Worm (Caenorhabditis elegans) whole organism, midembryonic: Measurements from ENCODE around the gene kin-4.

Experiments
- cog-1 ChIP-seq: sonication (generic microtip); optimal IDR thresholded peaks from 2 replicates; lab custom pipeline; 2016; ENCODE audit warnings: missing genetic modification characterization, missing compliant biosample characterization
- flt-1 ChIP-seq: fragments of 200-800 bp; sonication (Bioruptor generic); IDR thresholded peaks from 2 replicates; pipeline ENCODE4 v1.3.6; 2022; ENCODE audit warnings: missing genetic modification characterization, missing compliant biosample characterization
- klf-2 ChIP-seq: fragments of 200-800 bp; sonication (Bioruptor generic); conservative IDR thresholded peaks from 2 replicates; pipeline ENCODE4 v1.3.6; 2022; ENCODE audit warnings: missing genetic modification reagents, missing genetic modification characterization, missing compliant biosample characterization
- med-1 ChIP-seq: sonication (generic microtip); optimal IDR thresholded peaks from 2 replicates; lab custom pipeline; 2017; ENCODE audit warnings: missing genetic modification characterization, mild to moderate bottlenecking, missing compliant biosample characterization, antibody characterized with exemption, missing genetic modification reagents; ENCODE audit not compliant: insufficient read depth
- ref-1 ChIP-seq: fragments of 200-800 bp; sonication (Bioruptor generic); conservative IDR thresholded peaks from 2 replicates; pipeline ENCODE4 v1.3.6; 2022; ENCODE audit warnings: missing genetic modification reagents, missing genetic modification characterization, missing compliant biosample characterization
- tab-1 ChIP-seq: fragments of 200-800 bp; sonication (Bioruptor generic); IDR thresholded peaks from 2 replicates; pipeline ENCODE4 v1.3.6; 2022; ENCODE audit warnings: missing genetic modification characterization, missing compliant biosample characterization
- ztf-23 ChIP-seq: fragments of 200-800 bp; sonication (Bioruptor generic); IDR thresholded peaks from 2 replicates; pipeline ENCODE4 v1.3.6; 2022; ENCODE audit warnings: missing genetic modification reagents, missing genetic modification characterization, missing compliant biosample characterization
- ztf-29 ChIP-seq: fragments of 200-800 bp; sonication (Bioruptor generic); IDR thresholded peaks from 2 replicates; pipeline ENCODE4 v1.3.6; 2022; ENCODE audit warnings: missing genetic modification reagents, missing genetic modification characterization, missing compliant biosample characterization

ce11 chrIV:11431448-11431847 is 5.9 kb downstream of the kin-4 start:
- TF ChIP-seq ref-1 (GFP tag; lab: Robert Waterston, UW) = no peak
- TF ChIP-seq flt-1 (GFP tag; lab: Robert Waterston, UW) = no peak
- no peak for TF ChIP-seq med-1 (GFP tag; lab: Kevin White, UChicago)
- TF ChIP-seq ztf-29 = no peak
- TF ChIP-seq klf-2 = no peak
- no peak for TF ChIP-seq cog-1
- TF ChIP-seq tab-1 (GFP tag; lab: Robert Waterston, UW) = no peak
- no peak for TF ChIP-seq ztf-23 (GFP tag; lab: Robert Waterston, UW)
